Worm (Caenorhabditis elegans) whole organism, L1 larva: ENCODE measurements around the gene sri-9.

Experiments used
- efl-3 ChIP-seq: fragments of 200-800 bp; sonication (Bioruptor generic); optimal IDR thresholded peaks from 2 replicates; lab custom pipeline; 2018; ENCODE audit warnings: mild to moderate bottlenecking, missing genetic modification characterization, missing compliant biosample characterization
- elt-2 ChIP-seq: sonication (generic microtip); optimal IDR thresholded peaks from 2 replicates; lab custom pipeline; 2016; ENCODE audit warnings: missing genetic modification characterization, mild to moderate bottlenecking, inconsistent platforms, missing compliant biosample characterization, missing genetic modification reagents
- elt-3 ChIP-seq, 6 experiments: fragments of 150-350 bp in 1 of 6; sonication (generic microtip); optimal IDR thresholded peaks; 2 replicates each; lab custom pipeline; 2017 to 2018; ENCODE audit warnings: missing biosample characterization in 6 of 6, missing genetic modification characterization in 6 of 6, inconsistent platforms in 1 of 6
- fos-1 ChIP-seq: fragments of 150-350 bp; optimal IDR thresholded peaks from 2 replicates; lab custom pipeline; 2014; ENCODE audit warnings: missing biosample characterization, missing genetic modification characterization
- jun-1 ChIP-seq: fragments of 150-350 bp; optimal IDR thresholded peaks from 2 replicates; lab custom pipeline; 2014; ENCODE audit warnings: missing biosample characterization, missing genetic modification reagents, missing genetic modification characterization
- lin-35 ChIP-seq, 2 experiments: fragments of 150-350 bp; optimal IDR thresholded peaks; 2 replicates each; lab custom pipeline; 2014; ENCODE audit warnings: missing biosample characterization in 2 of 2, missing genetic modification characterization in 2 of 2, missing genetic modification reagents in 2 of 2
- mdl-1 ChIP-seq, 2 experiments: fragments of 150-350 bp; optimal IDR thresholded peaks; 2 replicates each; lab custom pipeline; 2014 to 2017; ENCODE audit warnings: missing biosample characterization in 2 of 2, missing genetic modification characterization in 2 of 2, inconsistent platforms in 1 of 2
- nhr-237 ChIP-seq: fragments of 150-350 bp; optimal IDR thresholded peaks from 2 replicates; lab custom pipeline; 2014; ENCODE audit warnings: missing biosample characterization, missing genetic modification characterization
- nhr-76 ChIP-seq: sonication (generic microtip); optimal IDR thresholded peaks from 2 replicates; lab custom pipeline; 2017; ENCODE audit warnings: missing biosample characterization, missing genetic modification characterization
- unc-130 ChIP-seq: fragments of 150-350 bp; optimal IDR thresholded peaks from 2 replicates; lab custom pipeline; 2017; ENCODE audit warnings: missing biosample characterization, missing genetic modification characterization, inconsistent platforms

- TF ChIP-seq lin-35 (GFP tag; optimal IDR thresholded peaks at IDR 0.05; lab: Kevin White, UChicago): peak; percentile 100
- TF ChIP-seq efl-3 (GFP tag; lab: Kevin White, UChicago): no peak
- peak in 2 of 6 experiments; percentile 76 to 93 for TF ChIP-seq elt-3 (tag; optimal IDR thresholded peaks at IDR 0.05; lab: Kevin White, UChicago)
- peak; percentile 93 for TF ChIP-seq fos-1
- peak; percentile 79 for TF ChIP-seq unc-130 (tag; lab: Kevin White, UChicago)
- TF ChIP-seq nhr-237 (tag; lab: Kevin White, UChicago): peak; percentile 88
- peak in 1 of 2 experiments; percentile 78 for TF ChIP-seq mdl-1 (tag; optimal IDR thresholded peaks at IDR 0.05; lab: Kevin White, UChicago)
- TF ChIP-seq jun-1 (tag; lab: Kevin White, UChicago): peak; percentile 84
- TF ChIP-seq elt-2 (tag; lab: Kevin White, UChicago): peak; percentile 78
- no peak for TF ChIP-seq nhr-76 (tag; lab: Kevin White, UChicago)
These were observed 35.6 kb upstream of the sri-9 start, which contains the start of gene efl-1 for ce11 chrV:16965655-16966054.
